Fruit fly (Drosophila melanogaster): ENCODE results near the gene Cpr65Ax1.

The Cpr65Ax1 gene

DNA sequence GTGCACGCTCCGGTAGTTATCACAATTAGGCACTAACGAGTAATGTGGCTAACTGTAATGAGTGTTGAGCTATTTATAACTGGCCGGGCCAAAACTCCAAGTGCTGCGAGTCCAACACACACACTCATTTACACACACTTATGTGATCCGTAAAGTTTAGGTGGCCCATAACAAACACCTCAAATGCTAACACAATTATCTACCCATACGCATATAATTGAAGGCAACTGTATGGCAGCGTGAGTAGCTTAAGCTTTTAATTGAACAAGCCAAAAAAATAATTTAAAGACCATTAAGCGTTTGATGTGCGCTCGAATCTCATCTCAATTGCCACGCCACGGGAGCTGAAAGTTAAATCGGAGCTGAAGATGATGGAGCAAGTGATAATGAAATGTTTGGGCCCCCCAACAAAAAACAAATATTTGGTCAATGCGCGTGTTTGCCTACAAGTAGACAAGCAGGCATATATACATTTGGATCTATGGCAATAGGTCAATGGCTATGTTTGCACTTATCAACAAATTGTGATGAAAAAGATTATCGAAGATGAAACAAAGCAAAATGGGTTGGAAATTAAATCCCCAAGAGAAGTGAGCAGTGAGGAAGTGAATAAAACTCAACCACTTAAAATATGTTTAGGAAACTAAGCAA lies 7.7 kb downstream of the Cpr65Ax1 start, which contains the start of gene Cpr65Av (continued):
- TF ChIP-seq slou (GFP tag; optimal IDR thresholded peaks at IDR 0.05) (no peak), Ada2b (GFP tag; IDR thresholded peaks at IDR 0.05) (no peak), CG30431 (GFP tag; optimal IDR thresholded peaks at IDR 0.05) (no peak), Poxn (GFP tag; IDR thresholded peaks at IDR 0.05) (no peak), maf-S (GFP tag; optimal IDR thresholded peaks at IDR 0.05) (no peak), peb (GFP tag; IDR thresholded peaks at IDR 0.05) (no peak), Dbx (GFP tag; IDR thresholded peaks at IDR 0.05) (no peak), Hr51 (GFP tag; optimal IDR thresholded peaks at IDR 0.05) (peak in 1 of 2 experiments; percentile 43), disco-r (GFP tag; optimal IDR thresholded peaks at IDR 0.05) (no peak), CG43689 (GFP tag; IDR thresholded peaks at IDR 0.05) (no peak), Antp (GFP tag; optimal IDR thresholded peaks at IDR 0.05) (no peak), da (GFP tag; optimal IDR thresholded peaks at IDR 0.05) (no peak), toy (GFP tag; IDR thresholded peaks at IDR 0.05) (no peak), cas (GFP tag; IDR thresholded peaks at IDR 0.05) (no peak), inv (GFP tag; IDR thresholded peaks at IDR 0.05; ENCODE audit: partially characterized antibody) (no peak), CG1603 (tag; optimal IDR thresholded peaks at IDR 0.05) (peak; percentile 48), CG15011 (GFP tag; optimal IDR thresholded peaks at IDR 0.05) (peak; percentile 6), gt (GFP tag; IDR thresholded peaks at IDR 0.05) (no peak), CG8290 (GFP tag; optimal IDR thresholded peaks at IDR 0.05) (no peak), CG8290 (tag; optimal IDR thresholded peaks at IDR 0.05) (peak in 1 of 2 experiments; percentile 40), E2f2 (GFP tag; IDR thresholded peaks at IDR 0.05) (no peak), Sry-β (GFP tag; optimal IDR thresholded peaks at IDR 0.05) (no peak), CG18476 (GFP tag; optimal IDR thresholded peaks at IDR 0.05) (no peak), HmgD (GFP tag; optimal IDR thresholded peaks at IDR 0.05) (no peak), cg (GFP tag; optimal IDR thresholded peaks at IDR 0.05) (no peak), Ravus (GFP tag; IDR thresholded peaks at IDR 0.05) (no peak), en (GFP tag; optimal IDR thresholded peaks at IDR 0.05) (no peak), dan (GFP tag; IDR thresholded peaks at IDR 0.05) (no peak), CG1529 (GFP tag; optimal IDR thresholded peaks at IDR 0.05) (peak; percentile 20), fru (optimal IDR thresholded peaks at IDR 0.05) (no peak), cad (GFP tag; optimal IDR thresholded peaks at IDR 0.05) (no peak), z (GFP tag; IDR thresholded peaks at IDR 0.05) (no peak), CG3838 (GFP tag; optimal IDR thresholded peaks at IDR 0.05) (no peak), HmgZ (tag; optimal IDR thresholded peaks at IDR 0.05) (no peak), CG7372 (GFP tag; IDR thresholded peaks at IDR 0.05) (no peak), CG17802 (tag; optimal IDR thresholded peaks at IDR 0.05) (no peak), B-H2 (GFP tag; optimal IDR thresholded peaks at IDR 0.05) (no peak), cato (GFP tag; optimal IDR thresholded peaks at IDR 0.05; ENCODE audit: borderline replicate concordance) (no peak), insv (GFP tag; optimal IDR thresholded peaks at IDR 0.05) (no peak), CG3065 (GFP tag; optimal IDR thresholded peaks at IDR 0.05) (no peak), CG11696 (GFP tag; IDR thresholded peaks at IDR 0.05) (no peak), Rx (GFP tag; IDR thresholded peaks at IDR 0.05) (no peak), CG10366 (GFP tag; IDR thresholded peaks at IDR 0.05) (no peak), CG8281 (tag; optimal IDR thresholded peaks at IDR 0.05) (no peak), wor (GFP tag; IDR thresholded peaks at IDR 0.05) (no peak), CG17385 (GFP tag; optimal IDR thresholded peaks at IDR 0.05) (peak; percentile 2), CG18619 (GFP tag; optimal IDR thresholded peaks at IDR 0.05) (peak; percentile 16), vnd (GFP tag; IDR thresholded peaks at IDR 0.05; ENCODE audit: partially characterized antibody) (no peak), ara (GFP tag; IDR thresholded peaks at IDR 0.05) (no peak), tll (GFP tag; optimal IDR thresholded peaks at IDR 0.05) (no peak), CG18599 (GFP tag; optimal IDR thresholded peaks at IDR 0.05) (peak; percentile 2), CG7987 (GFP tag; optimal IDR thresholded peaks at IDR 0.05) (no peak)
